Worm (Caenorhabditis elegans) whole organism, mixed stage, embryonic: ENCODE data around the gene rpl-25.1.

Experiments
- ceh-43 ChIP-seq: fragments of 200-800 bp; sonication (Bioruptor generic); optimal IDR thresholded peaks from 2 replicates; lab custom pipeline; 2018; ENCODE audit warnings: mild to moderate bottlenecking, missing genetic modification characterization, moderate library complexity, missing compliant biosample characterization
- ces-1 ChIP-seq: fragments of 150-350 bp; optimal IDR thresholded peaks from 2 replicates; lab custom pipeline; 2014; ENCODE audit warnings: missing biosample characterization, missing genetic modification reagents, missing genetic modification characterization
- elt-1 ChIP-seq: sonication (generic microtip); optimal IDR thresholded peaks from 2 replicates; lab custom pipeline; 2017; ENCODE audit warnings: missing genetic modification characterization, mild to moderate bottlenecking, missing compliant biosample characterization, antibody characterized with exemption, moderate library complexity, borderline replicate concordance; ENCODE audit not compliant: insufficient read depth
- ham-2 ChIP-seq: fragments of 200-800 bp; sonication (Bioruptor generic); optimal IDR thresholded peaks from 2 replicates; lab custom pipeline; 2018; ENCODE audit warnings: mild to moderate bottlenecking, missing genetic modification characterization, missing compliant biosample characterization
- lin-32 ChIP-seq: fragments of 200-800 bp; sonication (Bioruptor generic); optimal IDR thresholded peaks from 2 replicates; lab custom pipeline; 2018; ENCODE audit warnings: mild to moderate bottlenecking, missing genetic modification characterization, missing compliant biosample characterization
- mls-2 ChIP-seq: sonication (generic microtip); optimal IDR thresholded peaks from 2 replicates; lab custom pipeline; 2016; ENCODE audit warnings: mild to moderate bottlenecking, missing genetic modification characterization, moderate library complexity, missing compliant biosample characterization
- nhr-2 ChIP-seq: fragments of 150-350 bp; optimal IDR thresholded peaks from 2 replicates; lab custom pipeline; 2014; ENCODE audit warnings: missing biosample characterization, missing genetic modification characterization
- nhr-28 ChIP-seq: fragments of 150-350 bp; optimal IDR thresholded peaks from 2 replicates; lab custom pipeline; 2014; ENCODE audit warnings: missing biosample characterization, missing genetic modification characterization
- ztf-11 ChIP-seq: fragments of 150-350 bp; optimal IDR thresholded peaks from 2 replicates; lab custom pipeline; 2014; ENCODE audit warnings: missing biosample characterization, missing genetic modification characterization

Gene rpl-25.1

ce11 chrX:4754725-4755124, 39.7 kb downstream of the rpl-25.1 start, which contains the start of gene C39E6.2:
TSS of gene C39E6.2 (minus strand) at chrX:4755118.
- TF ChIP-seq mls-2 = no peak
- TF ChIP-seq elt-1 = no peak
- no peak for TF ChIP-seq ceh-43 (GFP tag; lab: Kevin White, UChicago)
- no peak for TF ChIP-seq lin-32 (GFP tag; lab: Kevin White, UChicago)
- TF ChIP-seq nhr-2 (tag; lab: Kevin White, UChicago) = no peak
- TF ChIP-seq ham-2 (GFP tag; lab: Kevin White, UChicago) = no peak
- no peak for TF ChIP-seq nhr-28 (tag; lab: Kevin White, UChicago)

- TF ChIP-seq ces-1 (peak; percentile 54), ztf-11 (tag; lab: Kevin White, UChicago) (no peak), nhr-2 (tag; lab: Kevin White, UChicago) (peak; percentile 91), ceh-43 (GFP tag; lab: Kevin White, UChicago) (peak; percentile 52), mls-2 (peak; percentile 98)
These were observed 44.7 kb downstream of the rpl-25.1 start for ce11 chrX:4759718-4760117.

ce11 chrX:4761540-4761939, 46.6 kb downstream of the rpl-25.1 start, which contains the start of gene mls-2:
TSS of gene mls-2 (minus strand) at chrX:4761640.
- TF ChIP-seq nhr-28 (tag; lab: Kevin White, UChicago) (no peak), mls-2 (peak; percentile 66)
- TF ChIP-seq, all 35 proteins: peak for 1
